Fruit fly (Drosophila melanogaster) whole organism, wandering third instar larva: ENCODE measurements around the gene CG4496.

Source experiments
- Abd-B ChIP-seq: fragments of >200 bp; optimal IDR thresholded peaks from 2 replicates; lab custom pipeline; 2017; ENCODE audit warnings: missing biosample characterization, missing genetic modification characterization
- CG9705 ChIP-seq: fragments of 200-800 bp; sonication (Bioruptor generic); optimal IDR thresholded peaks from 2 replicates; lab custom pipeline; 2018; ENCODE audit warnings: missing biosample characterization, mild to moderate bottlenecking, missing genetic modification characterization
- Dfd ChIP-seq: fragments of >200 bp; optimal IDR thresholded peaks from 2 replicates; lab custom pipeline; 2017; ENCODE audit warnings: missing biosample characterization, missing genetic modification characterization
- Dif ChIP-seq: fragments of 200-275, 200-300 bp; sonication (Bioruptor generic); optimal IDR thresholded peaks from 2 replicates; lab custom pipeline; 2018; ENCODE audit warnings: missing biosample characterization, missing genetic modification characterization; ENCODE audit not compliant: partially characterized antibody
- GATAd ChIP-seq: sonication (Bioruptor generic); optimal IDR thresholded peaks from 2 replicates; lab custom pipeline; 2016; ENCODE audit warnings: missing biosample characterization, missing genetic modification characterization
- HLH106 ChIP-seq: fragments of 200-800 bp; optimal IDR thresholded peaks from 3 replicates; lab custom pipeline; 2019; ENCODE audit warnings: missing biosample characterization, mild to moderate bottlenecking, missing genetic modification characterization, moderate library complexity
- Hnf4 ChIP-seq: fragments of 200-800 bp; sonication (Bioruptor generic); optimal IDR thresholded peaks from 2 replicates; lab custom pipeline; 2016; ENCODE audit warnings: missing biosample characterization, mild to moderate bottlenecking, missing genetic modification characterization
- Hr78 ChIP-seq: fragments of >200 bp; optimal IDR thresholded peaks from 2 replicates; lab custom pipeline; 2017; ENCODE audit warnings: missing biosample characterization, missing genetic modification characterization
- Jra ChIP-seq: sonication (Bioruptor generic); optimal IDR thresholded peaks from 2 replicates; lab custom pipeline; 2016; ENCODE audit warnings: missing biosample characterization, missing genetic modification characterization
- Mio ChIP-seq: sonication (Bioruptor generic); optimal IDR thresholded peaks from 2 replicates; lab custom pipeline; 2016; ENCODE audit warnings: missing biosample characterization, missing genetic modification characterization
- Myc ChIP-seq: fragments of >200 bp; optimal IDR thresholded peaks from 2 replicates; lab custom pipeline; 2017
- N ChIP-seq: fragments of >200 bp; optimal IDR thresholded peaks from 2 replicates; lab custom pipeline; 2018; ENCODE audit warnings: missing biosample characterization, missing external identifiers, missing genetic modification characterization
- OdsH ChIP-seq: fragments of 200-800 bp; sonication (Bioruptor generic); optimal IDR thresholded peaks from 2 replicates; lab custom pipeline; 2016; ENCODE audit warnings: missing biosample characterization, mild to moderate bottlenecking, missing genetic modification characterization
- Sp1 ChIP-seq: fragments of 200-800 bp; sonication (Bioruptor generic); optimal IDR thresholded peaks from 3 replicates; lab custom pipeline; 2019; ENCODE audit warnings: missing biosample characterization, mild to moderate bottlenecking, missing genetic modification characterization, moderate library complexity
- Vsx2 ChIP-seq: fragments of 200-300, 225-300 bp; sonication (Bioruptor generic); optimal IDR thresholded peaks from 2 replicates; lab custom pipeline; 2018; ENCODE audit warnings: missing biosample characterization, missing genetic modification characterization; ENCODE audit not compliant: partially characterized antibody
- brk ChIP-seq: fragments of 200-800 bp; sonication (Bioruptor generic); optimal IDR thresholded peaks from 2 replicates; lab custom pipeline; 2016; ENCODE audit warnings: missing biosample characterization, mild to moderate bottlenecking, missing genetic modification characterization
- dmrt93B ChIP-seq: fragments of 200-800 bp; sonication (Bioruptor generic); optimal IDR thresholded peaks from 2 replicates; lab custom pipeline; 2018; ENCODE audit warnings: missing biosample characterization, mild to moderate bottlenecking, missing genetic modification characterization
- dsf ChIP-seq: sonication (Bioruptor generic); optimal IDR thresholded peaks from 2 replicates; lab custom pipeline; 2016; ENCODE audit warnings: missing biosample characterization, missing genetic modification characterization, borderline replicate concordance
- ey ChIP-seq: fragments of 200-800 bp; sonication (Bioruptor generic); optimal IDR thresholded peaks from 2 replicates; lab custom pipeline; 2016; ENCODE audit warnings: missing biosample characterization, missing genetic modification characterization
- foxo ChIP-seq, 2 experiments: fragments of 200-800 bp; sonication (Bioruptor generic); optimal IDR thresholded peaks; 2 replicates in 1 of 2; 3 replicates in 1 of 2; lab custom pipeline; 2016 to 2017; ENCODE audit warnings: missing biosample characterization in 2 of 2, missing genetic modification characterization in 2 of 2
- fru ChIP-seq: fragments of 200-800 bp; sonication (Bioruptor generic); optimal IDR thresholded peaks from 3 replicates; lab custom pipeline; 2016; ENCODE audit warnings: missing biosample characterization, mild to moderate bottlenecking, missing genetic modification characterization
- h ChIP-seq: fragments of 200-800 bp; sonication (Bioruptor generic); optimal IDR thresholded peaks from 3 replicates; lab custom pipeline; 2016; ENCODE audit warnings: missing biosample characterization, mild to moderate bottlenecking, missing genetic modification characterization
- jim ChIP-seq: fragments of 175-275, 200-325 bp; sonication (Bioruptor generic); optimal IDR thresholded peaks from 2 replicates; lab custom pipeline; 2016; ENCODE audit warnings: missing biosample characterization, mild to moderate bottlenecking, missing genetic modification characterization
- lola ChIP-seq: fragments of >200 bp; optimal IDR thresholded peaks from 2 replicates; lab custom pipeline; 2017; ENCODE audit warnings: missing biosample characterization, missing genetic modification characterization
- pan ChIP-seq: fragments of >200 bp; optimal IDR thresholded peaks from 2 replicates; lab custom pipeline; 2017
- psq ChIP-seq: fragments of 200-800 bp; sonication (Bioruptor generic); optimal IDR thresholded peaks from 3 replicates; lab custom pipeline; 2017; ENCODE audit warnings: missing biosample characterization, mild to moderate bottlenecking, missing genetic modification characterization, moderate library complexity
- rgr ChIP-seq: fragments of 200-800 bp; sonication (Bioruptor generic); optimal IDR thresholded peaks from 3 replicates; lab custom pipeline; 2016; ENCODE audit warnings: missing biosample characterization, mild to moderate bottlenecking, missing genetic modification characterization
- sage ChIP-seq: fragments of 200-800 bp; sonication (Bioruptor generic); optimal IDR thresholded peaks from 2 replicates; lab custom pipeline; 2016; ENCODE audit warnings: missing biosample characterization, mild to moderate bottlenecking, missing genetic modification characterization
- sv ChIP-seq: fragments of 200-800 bp; sonication (Bioruptor generic); optimal IDR thresholded peaks from 3 replicates; lab custom pipeline; 2016; ENCODE audit warnings: missing biosample characterization, missing genetic modification characterization
- tai ChIP-seq: sonication (Bioruptor generic); optimal IDR thresholded peaks from 2 replicates; lab custom pipeline; 2016; ENCODE audit warnings: missing biosample characterization, missing genetic modification characterization
- usp ChIP-seq: fragments of >200 bp; optimal IDR thresholded peaks from 2 replicates; lab custom pipeline; 2017; ENCODE audit warnings: missing biosample characterization, missing genetic modification characterization
- woc ChIP-seq: sonication (Bioruptor generic); optimal IDR thresholded peaks from 2 replicates; lab custom pipeline; 2016; ENCODE audit warnings: missing biosample characterization, mild to moderate bottlenecking, missing genetic modification characterization

CG4496 gene

dm6 chr2L:7158798-7159197 is 31.0 kb downstream of the CG4496 start:
- TF ChIP-seq Dif (GFP tag; lab: Kevin White, UChicago) (no peak), Hr78 (GFP tag; lab: Kevin White, UChicago) (no peak), CG9705 (GFP tag; lab: Kevin White, UChicago) (no peak)
- TF ChIP-seq, all 38 proteins: peak for 0

- no peak for TF ChIP-seq foxo (GFP tag; optimal IDR thresholded peaks at IDR 0.05; lab: Kevin White, UChicago)
- TF ChIP-seq dmrt93B, result no peak
- TF ChIP-seq OdsH (GFP tag; lab: Kevin White, UChicago), result no peak
- no peak for TF ChIP-seq tai (GFP tag; lab: Kevin White, UChicago)
- TF ChIP-seq Mio (GFP tag; lab: Kevin White, UChicago), result no peak
- TF ChIP-seq Vsx2, result no peak
- no peak for TF ChIP-seq usp (GFP tag; lab: Kevin White, UChicago)
- TF ChIP-seq brk (GFP tag; lab: Kevin White, UChicago), result no peak
- TF ChIP-seq h (GFP tag; lab: Kevin White, UChicago), result no peak
- no peak for TF ChIP-seq rgr (GFP tag; lab: Kevin White, UChicago)
- no peak for TF ChIP-seq psq (GFP tag; lab: Kevin White, UChicago)
- TF ChIP-seq Myc (lab: Kevin White, UChicago), result no peak
- TF ChIP-seq dsf (GFP tag; lab: Kevin White, UChicago), result no peak
- no peak for TF ChIP-seq ey (GFP tag; lab: Kevin White, UChicago)
- TF ChIP-seq N (GFP tag; lab: Kevin White, UChicago), result no peak
- TF ChIP-seq woc (GFP tag; lab: Kevin White, UChicago), result no peak
- TF ChIP-seq fru (GFP tag; lab: Kevin White, UChicago), result no peak
- no peak for TF ChIP-seq Hr78 (GFP tag; lab: Kevin White, UChicago)
- TF ChIP-seq jim, result no peak
Measured at dm6 chr2L:7157456-7157855, 32.4 kb downstream of the CG4496 start, which contains the start of gene Pvf3. Gene Pvf3, minus strand, starts transcription at chr2L:7157695.

DNA sequence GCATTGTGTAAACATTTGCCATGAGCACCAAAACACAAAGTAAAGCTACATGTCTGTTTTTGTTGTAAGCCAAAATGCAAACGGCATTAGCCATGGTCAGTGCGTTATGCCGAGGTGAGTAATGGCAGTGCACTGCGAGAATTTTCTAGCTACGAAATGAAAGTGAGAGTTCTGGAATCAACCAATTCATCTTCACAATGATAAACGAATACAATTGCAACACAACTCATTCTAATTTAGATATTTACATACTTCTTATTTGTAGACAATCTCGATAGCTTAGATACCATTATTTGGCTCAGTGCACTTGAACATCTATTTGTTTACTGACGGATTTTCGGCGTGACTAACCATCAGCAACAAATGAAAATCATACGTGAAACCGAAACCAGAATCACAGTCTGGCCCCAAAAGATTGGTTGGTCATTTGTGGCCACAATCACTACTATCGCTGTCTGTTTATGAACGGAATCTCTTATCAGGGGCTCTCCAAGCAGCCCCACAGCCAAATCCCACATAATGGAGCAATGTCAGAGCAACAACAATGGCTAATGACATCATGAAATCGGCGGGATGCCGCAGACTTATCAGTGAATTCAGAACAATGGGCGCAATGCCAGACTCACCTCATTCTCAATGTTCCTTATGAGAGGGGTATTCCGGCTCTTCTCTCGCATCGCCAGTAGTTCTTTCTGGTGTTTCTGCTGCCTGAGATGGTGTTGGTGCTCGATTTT is 34.8 kb downstream of the CG4496 start:
- TF ChIP-seq Dfd (GFP tag; lab: Kevin White, UChicago) (no peak), Myc (lab: Kevin White, UChicago) (no peak), CG9705 (GFP tag; lab: Kevin White, UChicago) (no peak), Mio (GFP tag; lab: Kevin White, UChicago) (no peak), brk (GFP tag; lab: Kevin White, UChicago) (no peak), fru (GFP tag; lab: Kevin White, UChicago) (peak; percentile 29), Sp1 (GFP tag; lab: Kevin White, UChicago) (no peak), Hr78 (GFP tag; lab: Kevin White, UChicago) (no peak), Vsx2 (no peak), tai (GFP tag; lab: Kevin White, UChicago) (no peak), sv (GFP tag; lab: Kevin White, UChicago) (no peak), usp (GFP tag; lab: Kevin White, UChicago) (no peak), Abd-B (no peak), woc (GFP tag; lab: Kevin White, UChicago) (no peak), GATAd (GFP tag; lab: Kevin White, UChicago) (no peak), HLH106 (tag; lab: Kevin White, UChicago) (no peak), foxo (GFP tag; optimal IDR thresholded peaks at IDR 0.05; lab: Kevin White, UChicago) (peak in 1 of 2 experiments; percentile 10), OdsH (GFP tag; lab: Kevin White, UChicago) (no peak), ey (GFP tag; lab: Kevin White, UChicago) (no peak), h (GFP tag; lab: Kevin White, UChicago) (peak; percentile 6), sage (GFP tag; lab: Kevin White, UChicago) (no peak), Jra (GFP tag; lab: Kevin White, UChicago) (no peak), lola (GFP tag; lab: Kevin White, UChicago) (no peak), Hnf4 (GFP tag; lab: Kevin White, UChicago) (peak; percentile 6)

DNA sequence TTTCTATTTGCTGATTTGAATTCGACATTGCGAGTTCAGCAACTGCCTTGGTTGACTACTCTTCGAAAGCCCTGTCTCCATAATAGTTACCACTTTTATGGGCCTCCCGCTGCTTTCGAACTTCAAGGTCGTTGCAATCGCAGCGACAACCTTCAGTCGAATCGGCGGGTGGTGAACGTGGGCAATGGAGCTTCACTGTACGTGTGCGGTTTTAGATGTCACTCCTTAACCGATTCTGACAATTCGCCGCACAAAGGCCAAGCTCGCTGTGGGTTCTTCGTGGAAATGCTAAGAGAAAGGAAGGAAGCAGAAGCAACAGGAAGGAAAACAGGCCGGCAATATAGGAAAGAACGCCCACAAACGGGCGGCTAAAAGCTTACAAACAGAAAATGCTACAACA is 37.5 kb downstream of the CG4496 start:
- TF ChIP-seq sage (GFP tag; lab: Kevin White, UChicago) (no peak), tai (GFP tag; lab: Kevin White, UChicago) (no peak), pan (lab: Kevin White, UChicago) (no peak), GATAd (GFP tag; lab: Kevin White, UChicago) (no peak)
- TF ChIP-seq, all 38 proteins: peak for 0
